Worm (Caenorhabditis elegans): ENCODE measurements around the gene Y59H11AR.3.

- TF ChIP-seq snpc-4 (tag; optimal IDR thresholded peaks at IDR 0.05) (no peak), ceh-83 (GFP tag; optimal IDR thresholded peaks at IDR 0.05) (no peak), nhr-28 (tag; optimal IDR thresholded peaks at IDR 0.05) (no peak), pha-4 (tag; optimal IDR thresholded peaks at IDR 0.05) (no peak), unc-62 (GFP tag; optimal IDR thresholded peaks at IDR 0.05) (no peak), nhr-237 (tag; optimal IDR thresholded peaks at IDR 0.05) (no peak), blmp-1 (tag; optimal IDR thresholded peaks at IDR 0.05) (no peak), unc-120 (tag; optimal IDR thresholded peaks at IDR 0.05; ENCODE audit: poor library complexity, severe bottlenecking) (no peak), nhr-76 (tag; optimal IDR thresholded peaks at IDR 0.05) (no peak), nhr-12 (tag; optimal IDR thresholded peaks at IDR 0.05) (no peak), ztf-11 (tag; optimal IDR thresholded peaks at IDR 0.05) (no peak), unc-39 (tag; optimal IDR thresholded peaks at IDR 0.05) (no peak), mab-5 (tag; optimal IDR thresholded peaks at IDR 0.05) (no peak), elt-3 (tag; optimal IDR thresholded peaks at IDR 0.05) (no peak)
Measured at ce11 chrIV:8626294-8626693, 31.1 kb upstream of the Y59H11AR.3 start.
